Fruit fly (Drosophila melanogaster) ovary, adult (tissue): Measurements from ENCODE around the gene CG15365.
A peak's percentile ranks its signal among the peaks of the same experiment; 100 is the strongest.
"Not testable (repeated sequence)": the region's sequence is repeated elsewhere in the genome, so short reads cannot be mapped to it uniquely, and the experiment has no call there.

Experiments used
- CG17801 ChIP-seq: fragments of 200-800 bp; optimal IDR thresholded peaks from 2 replicates; lab custom pipeline; 2019; ENCODE audit warnings: missing biosample characterization, mild to moderate bottlenecking, missing genetic modification characterization, moderate library complexity; ENCODE audit not compliant: partially characterized antibody

CG15365 gene

DNA sequence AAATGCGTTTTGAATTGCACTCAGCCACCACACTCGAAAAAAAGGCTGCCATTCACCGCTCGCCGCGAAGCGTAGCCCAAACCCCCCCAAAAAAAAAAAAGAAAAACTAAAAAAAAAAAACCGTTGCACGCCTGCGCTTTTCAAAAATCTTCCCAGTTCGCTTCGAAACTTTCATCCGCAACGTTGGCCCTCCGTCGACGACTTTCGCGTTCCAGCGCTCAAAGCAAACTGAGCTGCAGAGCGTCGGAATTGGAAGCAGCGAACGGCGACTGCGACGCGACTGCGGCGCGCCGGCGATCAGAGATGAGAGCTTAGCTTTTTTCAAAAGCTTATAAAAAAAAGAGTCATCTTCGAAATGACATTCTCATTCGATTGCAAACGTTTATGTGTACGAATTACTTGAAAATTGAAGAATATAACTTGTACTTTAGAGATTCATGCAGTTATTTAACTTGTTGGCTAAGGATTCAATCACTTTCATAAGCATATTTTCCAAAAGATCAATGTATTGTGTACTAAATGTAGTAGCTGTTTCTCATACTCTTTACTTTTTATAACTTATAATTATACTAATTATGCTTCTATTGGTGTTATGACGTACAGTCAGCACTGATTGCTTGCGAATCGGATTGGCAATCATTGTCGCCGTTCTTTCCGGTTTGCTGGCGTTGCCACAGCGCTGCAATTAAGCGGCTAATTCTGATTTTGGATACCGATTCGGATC is at the start of gene CG15365:
Gene CG15365, minus strand, starts transcription at position 230 of the 724 bp plus-strand sequence.
- peak; percentile 26 for TF ChIP-seq CG17801

DNA sequence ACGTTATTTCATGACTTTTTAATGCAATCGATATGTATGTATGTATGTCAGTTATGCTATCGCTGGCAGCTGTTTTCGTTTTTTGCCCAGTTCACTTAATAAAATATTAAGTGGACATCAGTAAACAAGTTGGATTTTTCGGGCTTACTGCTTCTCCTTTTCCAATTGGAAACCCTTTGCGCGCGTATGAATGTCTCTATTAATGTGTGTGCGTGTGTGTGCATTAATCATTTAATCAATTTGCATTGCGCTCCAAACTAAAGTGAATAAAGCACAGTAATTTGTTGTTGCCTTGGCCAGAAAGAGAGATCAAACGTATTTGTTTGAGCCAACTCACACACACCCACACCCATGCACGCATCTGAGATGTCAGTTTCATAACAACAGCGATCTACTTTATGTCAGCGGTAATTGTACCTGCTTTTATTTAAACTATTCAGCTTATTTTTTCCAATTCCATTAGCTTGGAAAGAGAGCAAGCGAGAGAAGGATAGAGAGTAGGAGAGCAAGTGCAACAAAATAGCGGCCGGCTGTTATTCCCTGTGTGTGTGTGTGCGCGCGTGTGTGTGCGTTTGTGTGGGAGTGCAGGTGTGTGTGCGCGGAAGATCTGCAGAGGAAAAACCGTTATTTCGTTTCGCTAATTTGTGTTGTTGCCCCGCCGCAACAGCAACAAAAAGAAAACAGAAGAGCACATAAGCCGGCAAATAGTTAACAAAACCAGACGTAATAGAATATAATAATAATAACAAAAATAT is 42.5 kb upstream of the CG15365 start:
- TF ChIP-seq CG17801 = no peak

DNA sequence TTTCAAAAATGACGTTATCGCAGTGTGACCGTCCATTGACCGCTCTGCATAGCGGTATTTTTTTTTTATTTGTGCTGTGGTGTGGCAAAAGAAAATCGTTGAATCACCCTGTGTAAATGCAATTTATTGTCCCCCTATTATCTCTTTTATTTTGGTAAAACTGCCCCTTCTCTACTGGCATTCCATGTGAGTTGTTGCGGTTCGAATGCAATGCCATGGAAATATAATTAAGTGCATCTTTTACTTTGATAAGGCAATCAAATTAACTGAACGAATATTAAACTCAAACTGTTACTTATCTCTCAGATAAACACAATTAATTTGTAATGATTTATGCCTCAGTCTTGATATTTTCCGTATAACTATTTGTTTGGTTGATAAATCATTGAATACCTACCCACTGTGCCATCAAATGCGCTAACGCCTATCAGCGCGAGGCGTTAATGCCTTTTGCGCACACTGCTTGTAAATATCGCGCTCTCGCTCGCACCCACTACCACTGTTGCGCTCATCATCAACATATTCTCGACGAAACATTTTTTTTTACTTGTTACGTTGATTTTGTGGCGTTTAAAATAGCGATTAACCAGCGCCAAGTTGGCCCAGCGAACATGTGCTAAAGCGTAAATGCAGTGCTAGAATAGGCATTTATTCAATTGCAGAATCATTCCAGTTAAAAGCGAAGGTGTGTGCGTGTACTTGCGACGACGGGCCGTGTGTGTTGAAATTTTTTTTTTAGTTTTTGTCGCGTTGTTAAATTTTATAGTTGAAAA is 41.5 kb upstream of the CG15365 start:
- TF ChIP-seq CG17801 = no peak

DNA sequence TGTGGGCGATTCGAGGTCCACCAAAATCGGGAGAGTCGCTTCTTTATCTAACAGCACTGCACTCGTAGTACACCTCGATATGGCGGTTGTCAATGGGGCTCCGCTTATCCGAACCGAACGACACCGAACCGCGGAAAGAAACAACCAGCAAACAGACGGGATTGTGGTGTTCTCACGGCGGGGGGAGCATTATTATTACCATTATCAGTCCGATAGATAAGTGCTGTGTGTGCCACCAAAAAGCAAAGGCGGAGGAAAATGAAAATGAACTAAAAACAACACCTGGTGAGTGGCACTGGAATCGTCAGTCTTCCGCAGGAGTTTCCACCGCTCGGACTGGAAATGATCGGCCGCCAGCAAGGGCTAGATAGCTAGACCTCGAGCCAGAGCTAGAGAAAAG is 40.6 kb upstream of the CG15365 start, which contains the start of gene AP-1gamma:
Gene AP-1gamma, plus strand, starts transcription at position 305 of the 400 bp plus-strand sequence.
- TF ChIP-seq CG17801 = no peak

DNA sequence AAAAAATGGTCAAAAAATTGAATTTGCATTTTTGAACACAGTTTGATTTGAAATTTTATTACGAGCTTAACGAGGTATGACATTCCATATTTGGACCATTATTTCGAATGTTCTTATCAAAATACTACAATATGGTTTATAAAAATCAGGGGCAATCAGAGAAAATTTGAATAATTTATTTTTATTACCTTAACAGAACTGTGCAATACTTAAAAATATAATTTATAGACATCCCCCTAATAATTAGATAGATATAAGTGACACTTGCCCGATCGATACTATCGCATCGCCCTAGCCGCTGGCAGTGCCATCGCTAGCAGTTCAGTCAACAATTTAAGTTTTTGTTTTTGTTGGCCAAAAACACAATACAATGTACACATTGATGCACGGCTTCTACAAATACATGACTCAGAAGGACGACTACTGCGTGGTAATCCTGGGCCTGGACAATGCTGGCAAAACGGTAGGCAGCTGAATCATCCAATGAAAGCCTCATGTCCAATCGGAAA is 39.0 kb upstream of the CG15365 start, which contains the start of gene Arfrp1:
Gene Arfrp1, plus strand, starts transcription at position 295 of the 509 bp plus-strand sequence.
- TF ChIP-seq CG17801 = peak; percentile 19

DNA sequence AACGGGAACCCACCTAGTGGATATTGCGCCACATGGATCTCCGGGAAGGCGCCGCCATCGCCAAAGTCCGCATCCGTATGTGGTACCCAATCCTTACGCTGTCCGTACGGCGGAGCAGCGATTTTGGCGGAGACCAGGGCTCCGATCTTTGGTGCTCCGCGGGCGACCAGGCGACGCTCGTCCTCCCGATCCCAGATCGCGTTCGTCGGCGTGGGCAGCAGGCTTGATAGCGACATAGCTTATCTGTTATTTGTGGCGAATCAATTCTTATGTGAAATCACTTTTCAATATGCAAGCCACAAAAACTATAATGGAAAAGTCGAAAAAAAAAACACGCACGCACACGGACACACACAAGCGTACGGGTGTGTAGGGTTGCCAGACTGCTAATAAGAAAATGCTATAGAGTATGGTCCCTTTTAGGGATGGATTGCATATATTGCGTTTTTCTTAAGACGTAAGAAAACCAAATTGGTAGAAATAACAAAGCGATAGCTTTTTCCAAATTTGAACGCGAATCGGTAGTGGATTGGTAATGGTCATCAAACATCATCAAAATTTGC is 38.5 kb upstream of the CG15365 start, which contains the start of gene Bx42:
Gene Bx42, minus strand, starts transcription at position 393 of the 563 bp plus-strand sequence.
- TF ChIP-seq CG17801 = no peak

DNA sequence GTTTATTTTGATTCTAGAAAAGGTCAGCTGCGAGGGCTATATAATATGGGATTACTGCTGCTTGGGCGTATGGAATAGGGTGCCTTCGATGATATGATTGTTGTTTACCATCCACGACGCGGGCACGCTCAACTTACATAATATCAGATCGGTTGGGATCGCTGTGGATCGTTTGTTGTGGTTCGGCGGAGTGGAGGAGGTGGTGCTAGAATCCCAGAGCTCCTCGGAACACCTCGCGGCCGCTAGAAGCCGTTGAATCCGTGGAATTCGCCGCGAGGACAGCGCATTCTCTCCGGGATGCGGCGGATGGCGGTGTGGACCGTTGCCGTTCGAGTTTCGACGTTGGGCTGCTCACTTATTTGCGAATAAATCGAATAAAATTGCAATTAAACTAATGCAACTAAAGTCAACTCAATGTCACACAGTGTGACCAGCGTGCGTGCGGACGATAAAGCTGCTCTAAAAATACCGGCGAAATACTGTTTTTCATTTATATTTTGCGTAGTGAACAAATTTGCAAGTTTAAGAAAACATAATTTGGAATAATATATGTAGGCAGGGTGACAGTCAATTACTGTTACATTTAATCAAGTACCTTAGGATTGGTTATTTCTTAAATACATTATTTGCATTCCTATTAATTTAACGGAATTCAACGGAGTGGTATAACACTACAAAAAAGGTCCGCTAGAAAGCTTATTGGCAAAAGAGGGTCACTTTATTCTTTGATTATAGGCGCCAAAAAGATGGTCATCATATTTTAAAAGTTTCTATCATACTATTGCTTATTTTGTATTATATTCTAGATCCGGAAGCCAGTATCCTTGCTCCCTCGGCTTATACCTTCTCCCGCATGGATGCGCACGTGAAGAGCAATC is 35.8 kb upstream of the CG15365 start, which contains the start of gene CG7766:
Gene CG7766, minus strand, starts transcription at position 432 of the 878 bp plus-strand sequence.
- no peak for TF ChIP-seq CG17801

DNA sequence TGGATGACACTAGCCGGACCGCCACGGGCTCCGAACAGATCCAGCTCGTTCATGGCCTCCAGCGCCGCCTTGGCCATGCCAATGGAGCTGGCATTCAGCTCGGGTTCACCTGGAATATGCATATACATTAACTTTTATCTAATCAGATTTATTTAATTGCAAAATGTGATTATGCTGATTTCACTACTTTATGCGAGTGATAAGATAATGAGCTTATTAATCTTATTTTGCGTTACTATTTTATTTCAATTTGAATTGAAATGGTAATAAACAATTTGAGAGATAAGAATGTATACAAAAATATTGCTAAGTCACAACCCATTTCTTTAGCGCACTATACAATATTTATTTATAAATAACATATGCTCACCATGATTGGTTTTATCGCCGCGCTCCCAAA is 34.3 kb upstream of the CG15365 start:
- no peak for TF ChIP-seq CG17801

DNA sequence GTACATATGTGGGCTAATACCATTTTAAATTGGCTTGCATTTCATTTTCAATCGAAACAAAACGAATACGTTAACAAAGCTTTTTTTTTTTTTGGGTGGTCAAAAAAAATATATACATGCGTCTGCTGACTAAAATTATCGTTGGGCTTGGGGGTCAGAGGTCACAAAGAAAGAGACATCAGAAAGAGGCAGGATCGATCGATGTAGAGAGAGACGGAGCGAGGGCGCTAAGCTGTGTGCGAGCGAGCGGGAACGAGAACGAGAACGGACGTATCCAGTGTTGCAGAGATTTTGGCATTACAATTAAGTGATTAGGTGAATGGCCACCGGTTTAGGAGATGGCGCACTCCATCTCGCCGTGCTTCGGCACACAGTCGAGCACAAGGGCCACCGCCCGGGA is 26.1 kb upstream of the CG15365 start:
- TF ChIP-seq CG17801 = no peak

DNA sequence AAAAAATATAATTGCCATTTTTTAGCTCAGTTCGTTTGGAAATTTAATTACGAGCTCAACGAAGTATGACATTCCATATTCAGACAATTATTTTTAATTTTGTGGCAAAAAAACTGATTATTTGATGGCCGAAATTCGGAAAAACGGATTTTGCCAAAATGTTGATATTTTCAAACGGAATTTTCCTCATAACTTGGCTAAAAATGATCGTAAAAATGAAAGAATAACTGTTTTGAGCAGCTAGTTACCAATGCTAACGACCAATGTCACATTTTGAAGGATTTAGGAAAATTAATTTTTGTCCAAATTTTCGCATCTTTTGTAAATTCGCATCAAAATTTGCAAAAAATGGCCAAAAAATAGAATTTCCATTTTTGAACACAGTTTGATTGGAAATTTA is 25.3 kb upstream of the CG15365 start:
- no peak for TF ChIP-seq CG17801

DNA sequence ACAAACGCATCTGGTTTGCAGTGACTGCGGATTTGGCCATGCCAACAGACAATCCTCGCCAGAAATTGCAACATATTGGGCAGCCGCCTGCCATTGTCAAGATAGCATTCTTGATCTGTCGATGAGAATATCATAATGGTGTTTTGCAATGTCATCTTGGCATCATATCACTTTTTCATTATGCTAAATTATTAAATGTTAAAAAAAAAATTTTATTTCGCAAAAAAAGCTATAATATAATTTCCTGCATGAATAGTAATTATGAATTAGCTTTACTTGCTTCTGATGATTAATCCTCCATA is 22.2 kb upstream of the CG15365 start:
- TF ChIP-seq CG17801 = no peak

DNA sequence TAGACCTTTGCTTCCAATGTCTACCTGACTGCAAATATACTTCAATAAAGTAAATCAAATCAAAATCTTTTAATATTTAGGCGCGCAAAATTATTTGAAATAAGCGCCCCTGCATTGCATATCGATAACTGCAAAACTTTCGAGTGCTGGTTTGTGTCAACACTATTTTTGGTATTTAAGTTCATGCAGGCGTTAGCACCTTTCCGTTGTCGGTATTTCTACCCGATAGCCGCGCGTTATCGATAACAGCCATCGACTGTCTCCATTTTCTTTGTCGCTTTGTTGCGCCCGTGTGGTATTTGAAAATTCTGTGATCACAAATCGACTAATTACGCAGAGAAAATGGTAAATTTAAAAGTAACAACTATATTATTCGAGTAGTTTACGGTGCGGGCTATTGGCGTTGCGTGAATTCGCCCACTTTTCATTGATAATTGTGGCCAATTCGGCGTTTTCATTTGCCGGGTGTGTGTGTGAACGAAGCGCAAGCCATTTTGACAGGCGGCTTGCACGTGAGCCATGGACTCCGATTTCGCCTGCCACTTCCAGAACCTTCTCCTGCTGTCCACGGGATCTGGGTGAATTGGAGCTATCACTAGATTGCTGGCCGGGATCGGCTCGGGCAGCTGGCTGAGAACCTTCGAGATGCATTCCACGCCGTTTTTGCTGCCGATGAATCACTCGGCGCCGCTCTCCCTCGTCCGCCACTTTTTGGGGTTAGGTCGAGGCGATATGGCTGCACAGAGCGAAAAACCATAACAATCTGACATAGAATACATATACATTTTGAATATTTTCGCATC is 21.7 kb upstream of the CG15365 start, which contains the start of gene CCT2:
Gene CCT2, plus strand, starts transcription at position 260 of the 803 bp plus-strand sequence.
- TF ChIP-seq CG17801 = peak; percentile 69

DNA sequence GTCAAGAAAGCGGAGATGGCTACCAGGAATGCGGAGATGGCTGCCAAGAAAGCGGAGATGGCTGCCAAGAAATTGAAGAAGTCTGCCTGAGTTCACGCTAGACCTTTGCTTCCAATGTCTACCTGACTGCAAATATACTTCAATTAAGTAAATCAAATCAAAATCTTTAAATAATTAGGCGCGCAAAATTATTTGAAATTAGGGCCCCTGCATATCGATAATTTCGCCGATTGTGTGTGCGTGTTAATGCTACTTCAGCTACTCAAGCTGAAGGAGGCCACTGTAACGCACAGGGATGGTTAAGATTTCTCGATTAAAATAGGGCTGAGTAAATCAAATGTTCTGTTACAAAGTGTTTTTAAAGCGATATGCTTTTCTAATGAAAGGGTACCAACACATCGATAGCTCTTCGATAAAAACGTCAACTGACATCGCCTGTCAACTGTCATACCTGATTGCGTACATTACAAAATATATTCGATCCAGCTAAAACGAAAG is 20.2 kb upstream of the CG15365 start, which contains the start of gene CG6999:
Gene CG6999, plus strand, starts transcription at position 448 of the 498 bp plus-strand sequence.
- not testable (repeated sequence) for TF ChIP-seq CG17801

DNA sequence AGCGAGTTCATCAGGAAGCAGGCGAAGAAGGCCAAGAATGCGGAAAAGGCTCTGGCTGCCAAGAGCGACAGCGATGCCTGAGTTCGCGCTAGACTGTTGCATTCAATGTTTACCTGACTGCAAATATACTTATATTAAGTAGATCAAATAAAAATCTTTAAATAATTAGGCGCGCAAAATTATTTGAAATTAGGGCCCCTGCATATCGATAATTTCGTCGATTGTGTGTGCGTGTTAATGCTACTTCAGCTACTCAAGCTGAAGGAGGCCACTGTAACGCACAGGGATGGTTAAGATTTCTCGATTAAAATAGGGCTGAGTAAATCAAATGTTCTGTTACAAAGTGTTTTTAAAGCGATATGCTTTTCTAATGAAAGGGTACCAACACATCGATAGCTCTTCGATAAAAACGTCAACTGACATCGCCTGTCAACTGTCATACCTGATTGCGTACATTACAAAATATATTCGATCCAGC is 19.0 kb upstream of the CG15365 start, which contains the start of gene CG32706:
Gene CG32706, plus strand, starts transcription at position 428 of the 478 bp plus-strand sequence.
- TF ChIP-seq CG17801 = not testable (repeated sequence)
